Fruit fly (Drosophila melanogaster): ENCODE results near the gene CG6885.

The CG6885 gene

DNA sequence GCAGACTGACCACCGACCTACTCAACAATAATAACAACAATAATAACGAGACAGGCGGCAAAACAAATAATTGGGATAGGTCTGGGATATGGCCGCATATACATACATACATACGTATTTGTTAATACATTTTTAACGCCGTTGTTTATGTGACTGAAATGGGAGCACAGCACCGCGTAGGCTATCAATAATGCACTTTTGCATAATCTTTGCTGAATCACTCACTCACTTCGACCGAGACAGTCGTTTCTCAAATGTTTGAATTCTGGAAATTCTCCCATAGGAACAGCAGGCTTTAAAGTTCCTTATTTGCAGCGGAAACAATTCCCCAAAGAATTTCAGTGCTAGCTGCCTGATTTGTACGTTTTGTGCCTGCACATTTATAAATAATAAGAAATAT, 17.4 kb downstream of the CG6885 start:
- TF ChIP-seq CG8478 (optimal IDR thresholded peaks at IDR 0.05): no peak
- no peak for TF ChIP-seq CTCF (optimal IDR thresholded peaks at IDR 0.05)

DNA sequence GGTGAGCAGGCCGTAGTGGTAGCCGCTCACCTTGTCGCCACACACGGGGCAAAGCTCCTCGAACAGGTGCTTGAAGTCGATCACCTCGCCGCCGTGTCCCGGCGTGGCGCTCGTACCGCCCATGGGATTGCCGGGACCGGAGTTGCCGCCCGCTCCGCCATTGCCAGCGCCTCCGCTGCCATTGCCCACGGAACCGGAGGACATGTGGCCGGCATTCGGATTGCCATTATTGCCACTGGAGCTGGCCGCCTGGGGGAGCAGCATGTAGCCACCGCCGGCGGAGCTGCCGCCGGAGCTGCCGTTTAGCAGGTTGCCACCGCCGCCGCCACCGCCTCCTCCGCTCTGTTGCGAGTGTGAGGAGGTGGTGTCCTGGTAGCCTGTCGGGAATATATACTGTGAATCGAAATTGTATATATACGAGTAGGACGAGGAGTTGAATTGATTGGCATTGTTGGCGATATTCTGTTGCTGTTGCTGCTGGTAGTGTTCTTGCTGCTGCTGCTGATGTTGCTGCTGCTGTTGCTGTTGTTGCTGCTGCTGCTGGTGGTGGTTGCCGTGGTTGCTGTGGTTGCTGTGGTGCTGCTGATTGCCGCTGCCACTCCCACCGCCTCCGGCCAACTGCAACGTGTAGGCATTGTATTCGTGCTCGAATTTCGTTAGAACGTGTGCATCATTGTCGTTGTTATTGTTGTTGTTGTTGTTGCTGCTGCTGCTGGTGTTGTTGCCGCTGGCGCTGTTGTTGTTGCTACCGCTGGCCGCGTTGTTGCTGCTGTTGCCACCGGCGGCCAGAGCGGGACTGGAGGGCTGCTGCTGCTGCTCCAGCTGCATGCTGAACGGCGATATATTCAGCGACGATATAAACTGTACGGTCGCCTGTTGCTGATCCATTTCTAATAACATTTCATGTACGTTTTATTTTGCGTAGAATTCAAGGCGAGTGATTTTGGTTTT, 19.5 kb downstream of the CG6885 start:
- no peak for TF ChIP-seq CTCF (optimal IDR thresholded peaks at IDR 0.05)

DNA sequence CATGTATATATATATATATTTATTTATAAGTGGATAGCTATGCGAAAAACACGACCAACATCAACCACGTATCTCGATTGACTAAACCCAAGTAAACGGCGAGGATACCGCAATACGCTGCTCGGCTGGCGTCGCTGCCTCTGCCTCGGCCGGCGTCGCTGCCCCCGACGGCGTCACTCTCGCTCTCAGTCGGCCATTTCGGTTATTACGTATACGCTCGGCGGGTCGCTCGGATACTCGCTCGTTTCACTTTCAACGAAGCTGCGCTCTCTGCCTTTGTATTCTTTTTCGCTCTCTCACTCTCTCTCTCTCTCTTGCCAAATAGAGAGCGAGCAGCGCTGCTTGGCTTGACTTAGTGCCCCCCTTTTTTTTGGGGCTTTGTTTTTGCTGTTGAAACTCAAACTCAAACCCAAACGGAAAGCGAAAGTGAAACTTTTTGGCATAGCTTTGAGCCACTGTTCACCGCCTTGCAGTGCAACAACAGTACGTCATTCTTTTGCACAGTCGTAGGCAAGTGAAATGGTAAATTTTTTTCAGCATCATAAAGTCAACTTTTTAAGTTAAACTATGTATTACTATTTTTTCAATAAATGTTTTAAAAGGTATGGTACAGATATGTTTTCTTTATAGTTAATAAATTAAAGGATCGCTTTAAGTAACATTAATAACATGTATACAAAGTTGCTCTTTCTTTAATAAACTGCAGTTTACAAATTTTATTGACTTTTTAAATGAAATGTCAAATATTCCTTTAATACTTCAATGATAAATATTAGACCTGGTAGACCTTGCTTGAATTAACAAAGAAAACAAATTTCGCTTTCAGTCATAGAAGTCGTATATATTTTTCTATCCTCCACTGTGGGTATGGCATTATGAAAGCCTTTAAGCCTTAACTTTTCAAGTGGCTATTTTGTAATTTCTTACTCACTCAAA, 21.6 kb downstream of the CG6885 start:
- no peak for TF ChIP-seq CG8478 (optimal IDR thresholded peaks at IDR 0.05)
- no peak for TF ChIP-seq CTCF (optimal IDR thresholded peaks at IDR 0.05)

DNA sequence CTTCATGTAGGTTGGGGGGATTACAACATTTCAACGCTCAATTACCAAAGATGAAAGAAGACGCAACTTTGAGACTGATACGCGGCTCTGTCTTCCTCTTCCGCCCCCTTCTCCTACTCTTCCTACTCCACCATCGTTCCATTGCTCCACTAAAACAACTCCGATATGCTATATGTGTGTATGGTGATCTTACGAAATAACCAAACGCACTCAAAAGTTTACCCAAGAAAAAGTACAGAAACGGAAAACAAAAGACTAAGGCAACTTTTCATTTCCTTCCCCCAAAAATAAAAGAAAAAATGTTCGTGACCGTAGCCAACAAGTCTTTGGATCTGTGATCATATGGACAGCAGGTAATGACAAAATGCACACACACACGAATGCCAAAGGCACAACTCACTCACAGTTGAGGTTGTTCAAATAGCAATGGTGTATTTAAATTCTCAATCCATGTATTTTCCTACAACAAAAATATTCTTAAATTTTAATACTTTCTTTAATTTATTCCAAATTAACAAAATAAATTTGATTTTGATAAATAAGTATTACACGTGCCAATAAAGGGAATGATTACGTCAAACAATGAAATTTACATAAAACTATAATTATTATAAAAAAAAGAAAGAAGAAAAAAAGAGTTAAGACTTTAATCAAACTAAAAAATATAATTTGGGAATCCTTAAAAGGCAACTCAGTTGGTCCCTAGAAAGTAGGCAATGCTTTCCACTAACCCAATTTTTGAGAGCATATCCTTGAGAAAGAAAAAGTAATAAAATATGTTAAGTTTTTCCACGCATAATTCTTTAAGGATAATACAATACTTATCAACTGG, 23.9 kb downstream of the CG6885 start:
- TF ChIP-seq CG8478 (optimal IDR thresholded peaks at IDR 0.05): no peak
- TF ChIP-seq CTCF (optimal IDR thresholded peaks at IDR 0.05): no peak

DNA sequence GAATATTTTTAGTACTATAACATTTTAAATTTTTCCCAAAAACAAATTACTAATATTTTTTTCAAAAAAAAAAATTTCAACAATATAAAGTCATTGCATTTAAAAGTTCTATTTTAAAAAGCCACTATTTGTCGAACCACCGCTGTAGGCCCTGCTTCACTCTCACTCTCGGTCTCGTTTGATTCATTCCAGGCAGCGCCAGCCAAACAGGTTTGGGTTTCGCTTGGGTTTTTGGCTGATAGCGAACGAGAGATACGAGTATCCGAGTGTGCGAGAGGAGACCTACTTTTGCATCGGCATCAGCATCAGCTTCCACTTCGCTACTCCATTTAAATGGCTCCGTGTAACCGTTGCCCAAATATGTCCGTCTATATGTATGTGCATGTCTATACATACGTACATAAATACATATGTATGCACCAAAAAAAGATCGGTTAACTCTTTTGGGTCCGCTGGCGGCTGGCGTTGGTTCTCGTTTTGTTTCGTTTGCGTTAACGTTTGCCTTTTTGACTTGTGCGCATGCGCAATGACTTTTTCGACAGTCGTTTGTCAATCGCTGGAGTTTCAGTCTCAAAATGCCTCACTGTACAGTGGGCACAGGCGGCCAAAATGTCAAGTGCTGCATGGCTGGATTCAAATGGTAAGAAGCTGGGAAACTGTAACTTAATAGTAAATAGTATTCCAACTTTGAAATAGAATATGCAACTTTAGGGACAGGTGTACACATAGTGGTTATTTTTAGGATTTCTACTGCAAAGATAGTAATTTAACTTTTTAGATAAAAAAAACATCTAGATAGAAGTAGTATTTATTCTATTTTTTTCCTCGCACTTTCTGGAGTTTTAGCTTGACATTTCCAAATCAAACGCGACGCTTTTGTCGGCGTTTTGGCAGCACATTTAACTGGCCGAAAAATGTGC, 24.8 kb downstream of the CG6885 start:
- TF ChIP-seq CTCF (optimal IDR thresholded peaks at IDR 0.05) (no peak), CG8478 (optimal IDR thresholded peaks at IDR 0.05) (no peak)

DNA sequence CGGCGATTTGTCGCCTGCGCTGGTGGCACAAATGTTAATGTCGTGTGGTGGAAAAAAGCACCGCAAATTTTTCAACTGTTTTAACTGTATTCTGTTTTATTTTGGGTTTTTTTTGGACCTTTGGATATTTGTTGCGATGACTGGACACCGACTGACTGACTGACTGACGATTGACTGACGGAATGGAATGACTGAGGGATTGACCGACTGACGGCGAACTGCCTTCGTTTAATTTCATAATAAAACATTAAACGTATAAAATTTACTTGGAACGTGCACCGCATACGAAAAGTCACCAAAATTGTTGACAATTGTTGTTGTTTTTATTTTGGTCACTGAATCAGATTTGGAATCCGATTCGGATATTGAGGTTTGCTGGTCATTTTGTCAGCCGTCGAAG, 25.5 kb downstream of the CG6885 start:
- no peak for TF ChIP-seq CTCF (optimal IDR thresholded peaks at IDR 0.05)
- TF ChIP-seq CG8478 (optimal IDR thresholded peaks at IDR 0.05): no peak

DNA sequence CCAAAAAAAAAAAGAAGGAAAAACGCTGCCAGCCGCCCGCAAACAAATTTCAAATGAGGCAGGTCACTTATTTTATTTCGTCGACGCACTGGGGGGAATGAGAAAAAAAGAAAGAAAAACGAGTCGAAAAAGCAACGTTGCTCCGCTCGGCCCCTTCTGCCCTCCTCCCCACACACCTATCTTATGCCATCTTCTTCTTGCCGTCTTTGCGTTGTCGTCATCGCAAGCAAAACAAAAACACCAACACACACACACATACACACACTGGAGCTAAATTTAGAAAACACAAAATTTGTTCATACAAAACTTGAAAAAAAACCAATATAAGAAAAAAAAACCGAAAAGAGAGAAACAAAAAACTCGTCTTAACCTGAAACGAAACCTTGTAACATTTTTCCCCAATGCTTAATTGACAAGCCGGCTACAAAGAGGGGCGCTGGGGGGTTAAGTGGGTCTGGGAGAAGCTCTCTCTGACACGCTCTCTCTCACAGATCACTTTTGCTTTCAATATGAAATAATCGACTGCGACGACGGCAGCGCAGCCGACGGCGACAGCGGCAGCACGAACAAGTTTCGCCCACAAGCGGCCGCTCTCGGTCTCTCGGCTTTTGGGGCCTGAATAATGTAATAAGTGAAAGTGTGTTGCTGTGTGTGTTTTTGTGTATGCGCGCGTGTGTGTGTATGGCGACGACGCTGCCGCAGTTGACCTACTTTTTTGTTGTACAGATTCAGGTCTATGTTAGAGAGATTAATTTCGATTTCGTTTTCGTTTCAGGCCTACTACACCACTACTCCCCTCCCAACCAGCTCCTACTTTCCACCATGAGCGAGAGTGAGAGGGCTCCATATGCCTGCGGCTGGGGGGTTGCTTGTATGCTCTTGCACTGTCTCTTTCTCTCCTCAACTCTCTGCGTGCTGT, 27.1 kb downstream of the CG6885 start:
- TF ChIP-seq CG8478 (optimal IDR thresholded peaks at IDR 0.05) (no peak), CTCF (optimal IDR thresholded peaks at IDR 0.05) (no peak)

DNA sequence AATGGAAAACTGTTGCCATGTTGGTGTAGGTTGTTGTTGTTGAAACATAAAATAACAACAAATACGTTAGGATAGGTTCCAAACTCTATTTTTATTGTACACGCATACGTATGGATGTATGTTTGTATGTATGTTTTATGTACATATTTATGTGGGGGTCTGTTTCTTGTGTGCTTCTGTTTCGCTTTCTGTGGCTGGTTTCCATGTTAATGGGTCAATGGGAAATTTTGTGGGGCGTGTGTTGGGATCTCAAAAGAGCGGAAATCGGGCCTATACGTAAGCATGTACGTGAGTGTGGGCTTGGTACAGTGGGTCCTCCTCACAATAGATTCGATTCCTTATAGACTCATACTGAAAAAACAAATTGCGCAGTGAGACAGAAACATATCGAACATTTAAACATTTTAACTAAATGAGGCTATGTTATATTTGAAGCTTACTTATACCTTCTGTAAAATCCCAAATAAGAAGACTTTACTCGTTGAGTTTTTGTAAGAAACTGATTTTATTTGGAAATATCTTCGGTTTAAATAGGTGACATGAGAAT, 27.8 kb downstream of the CG6885 start:
- TF ChIP-seq CG8478 (optimal IDR thresholded peaks at IDR 0.05): no peak
- no peak for TF ChIP-seq CTCF (optimal IDR thresholded peaks at IDR 0.05)

DNA sequence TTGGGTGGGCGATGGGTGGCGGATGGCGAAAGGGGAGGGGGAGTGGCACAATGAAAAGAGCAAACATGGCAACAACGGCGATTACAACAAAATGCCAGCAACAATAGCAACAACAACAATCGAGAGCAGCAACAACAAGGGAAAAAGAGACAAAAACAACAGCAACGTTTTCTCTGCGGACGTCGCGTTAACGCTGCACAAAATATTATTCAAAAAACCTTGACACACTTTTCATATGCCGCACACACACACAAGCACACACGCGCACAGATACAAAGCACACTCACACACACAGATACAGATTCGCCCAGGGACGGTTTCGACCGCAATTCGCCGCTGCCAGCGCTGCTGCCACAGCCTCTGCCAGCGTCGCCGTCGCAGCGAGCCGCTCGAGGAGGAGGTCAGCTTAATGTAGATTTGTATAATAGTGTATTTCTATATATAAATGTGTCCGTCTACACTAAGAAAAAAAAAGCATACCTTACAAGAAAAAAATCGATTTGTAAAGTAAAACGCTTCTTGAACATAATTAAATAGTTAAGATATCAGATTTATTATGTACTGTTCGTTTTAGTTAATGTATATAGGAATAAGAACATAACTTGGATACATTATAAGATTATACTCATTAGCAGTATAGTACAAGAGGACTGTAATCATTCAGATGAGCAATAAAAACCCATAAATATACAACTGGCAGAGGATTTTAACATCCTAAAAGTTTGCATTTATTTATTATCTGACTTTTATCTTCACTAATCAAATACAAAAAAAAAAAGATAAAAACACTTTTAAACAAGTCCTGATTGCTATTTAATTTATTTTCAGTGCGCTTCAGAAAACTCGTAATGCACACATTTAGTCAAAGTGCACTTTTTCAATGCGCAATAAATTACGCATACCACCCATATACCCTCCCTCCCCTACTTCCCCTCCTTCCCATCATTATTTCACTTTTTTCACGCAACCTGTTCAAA, 37.7 kb downstream of the CG6885 start:
- no peak for TF ChIP-seq CTCF (optimal IDR thresholded peaks at IDR 0.05)
- TF ChIP-seq CG8478 (optimal IDR thresholded peaks at IDR 0.05): no peak

DNA sequence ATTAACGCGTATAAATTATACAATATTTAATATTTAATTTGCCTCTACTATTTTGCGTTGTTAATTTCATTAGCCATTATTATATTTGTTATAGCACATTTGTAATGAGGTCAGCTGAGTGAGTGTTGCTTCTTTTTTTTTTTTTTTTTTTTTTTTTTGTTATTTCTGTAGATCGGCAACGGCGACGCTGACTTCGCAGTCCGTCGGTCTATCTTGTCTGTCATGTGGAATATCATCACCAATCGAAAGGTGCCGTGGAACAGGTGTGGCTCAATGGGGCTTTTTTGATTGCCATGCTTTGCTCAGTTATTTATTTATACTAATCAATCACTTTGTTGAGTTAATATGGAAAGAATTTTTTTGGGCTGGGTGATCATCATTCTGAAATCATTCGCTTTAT, 38.4 kb downstream of the CG6885 start:
- TF ChIP-seq CG8478 (optimal IDR thresholded peaks at IDR 0.05) (no peak), CTCF (optimal IDR thresholded peaks at IDR 0.05) (no peak)

DNA sequence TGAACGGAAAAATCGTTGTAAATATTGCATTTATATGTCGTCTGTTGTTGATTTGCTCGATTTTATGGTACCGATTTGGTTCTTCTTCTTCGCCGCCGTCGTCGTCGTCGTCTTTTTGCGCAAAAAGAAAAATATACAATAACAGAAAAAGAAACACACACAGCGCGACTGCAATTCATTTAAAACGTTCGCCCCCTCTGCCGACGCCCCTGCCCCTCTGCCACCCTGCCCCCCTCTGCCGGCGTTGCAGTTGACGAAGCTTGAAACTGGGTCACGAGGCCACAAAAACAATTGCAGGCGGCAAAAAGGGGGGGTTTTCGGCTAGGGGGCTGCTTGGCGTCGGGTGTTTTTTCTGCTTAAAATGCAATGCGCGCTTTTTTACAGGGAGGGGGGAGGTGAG, 39.3 kb downstream of the CG6885 start:
- TF ChIP-seq CTCF (optimal IDR thresholded peaks at IDR 0.05): no peak
- no peak for TF ChIP-seq CG8478 (optimal IDR thresholded peaks at IDR 0.05)
